Worm (Caenorhabditis elegans) whole organism, mixed stage, embryonic: ENCODE results near the gene Y55F3AM.11.

Experiments
- M03D4.4 ChIP-seq: sonication (generic microtip); optimal IDR thresholded peaks from 2 replicates; lab custom pipeline; 2017; ENCODE audit warnings: mild to moderate bottlenecking, missing genetic modification characterization, missing compliant biosample characterization
- blmp-1 ChIP-seq: fragments of 150-350 bp; optimal IDR thresholded peaks from 2 replicates; lab custom pipeline; 2014; ENCODE audit warnings: missing biosample characterization, missing genetic modification characterization
- ceh-39 ChIP-seq: fragments of 150-350 bp; optimal IDR thresholded peaks from 2 replicates; lab custom pipeline; 2014; ENCODE audit warnings: missing biosample characterization, missing genetic modification characterization
- ceh-43 ChIP-seq: fragments of 200-800 bp; sonication (Bioruptor generic); optimal IDR thresholded peaks from 2 replicates; lab custom pipeline; 2018; ENCODE audit warnings: mild to moderate bottlenecking, missing genetic modification characterization, moderate library complexity, missing compliant biosample characterization
- ces-1 ChIP-seq: fragments of 150-350 bp; optimal IDR thresholded peaks from 2 replicates; lab custom pipeline; 2014; ENCODE audit warnings: missing biosample characterization, missing genetic modification reagents, missing genetic modification characterization
- cnd-1 ChIP-seq: fragments of 200-800 bp; sonication (Bioruptor generic); optimal IDR thresholded peaks from 2 replicates; lab custom pipeline; 2018; ENCODE audit warnings: mild to moderate bottlenecking, missing genetic modification characterization, missing compliant biosample characterization
- drap-1 ChIP-seq: fragments of 200-800 bp; sonication (Bioruptor generic); optimal IDR thresholded peaks from 3 replicates; lab custom pipeline; 2018; ENCODE audit warnings: mild to moderate bottlenecking, missing genetic modification characterization, missing compliant biosample characterization
- elt-1 ChIP-seq: sonication (generic microtip); optimal IDR thresholded peaks from 2 replicates; lab custom pipeline; 2017; ENCODE audit warnings: missing genetic modification characterization, mild to moderate bottlenecking, missing compliant biosample characterization, antibody characterized with exemption, moderate library complexity, borderline replicate concordance; ENCODE audit not compliant: insufficient read depth
- elt-3 ChIP-seq: fragments of 150-350 bp; optimal IDR thresholded peaks from 2 replicates; lab custom pipeline; 2014; ENCODE audit warnings: missing biosample characterization, missing genetic modification characterization
- ham-2 ChIP-seq: fragments of 200-800 bp; sonication (Bioruptor generic); optimal IDR thresholded peaks from 2 replicates; lab custom pipeline; 2018; ENCODE audit warnings: mild to moderate bottlenecking, missing genetic modification characterization, missing compliant biosample characterization
- hlh-1 ChIP-seq: fragments of 150-350 bp; optimal IDR thresholded peaks from 2 replicates; lab custom pipeline; 2014; ENCODE audit warnings: missing biosample characterization, missing genetic modification reagents, missing genetic modification characterization
- lsy-2 ChIP-seq: fragments of 150-350 bp; optimal IDR thresholded peaks from 2 replicates; lab custom pipeline; 2014; ENCODE audit warnings: missing biosample characterization, missing genetic modification characterization
- mab-5 ChIP-seq: fragments of 150-350 bp; optimal IDR thresholded peaks from 2 replicates; lab custom pipeline; 2014; ENCODE audit warnings: missing biosample characterization, missing genetic modification characterization
- mep-1 ChIP-seq: fragments of 150-350 bp; optimal IDR thresholded peaks from 2 replicates; lab custom pipeline; 2017; ENCODE audit warnings: missing biosample characterization, missing genetic modification reagents, missing genetic modification characterization, inconsistent platforms
- mls-2 ChIP-seq: sonication (generic microtip); optimal IDR thresholded peaks from 2 replicates; lab custom pipeline; 2016; ENCODE audit warnings: mild to moderate bottlenecking, missing genetic modification characterization, moderate library complexity, missing compliant biosample characterization
- nhr-2 ChIP-seq: fragments of 150-350 bp; optimal IDR thresholded peaks from 2 replicates; lab custom pipeline; 2014; ENCODE audit warnings: missing biosample characterization, missing genetic modification characterization
- nhr-237 ChIP-seq: fragments of 150-350 bp; optimal IDR thresholded peaks from 2 replicates; lab custom pipeline; 2014; ENCODE audit warnings: missing biosample characterization, missing genetic modification characterization
- nhr-28 ChIP-seq: fragments of 150-350 bp; optimal IDR thresholded peaks from 2 replicates; lab custom pipeline; 2014; ENCODE audit warnings: missing biosample characterization, missing genetic modification characterization
- nhr-76 ChIP-seq: sonication (generic microtip); optimal IDR thresholded peaks from 2 replicates; lab custom pipeline; 2017; ENCODE audit warnings: missing biosample characterization, missing genetic modification characterization
- pha-4 ChIP-seq: fragments of 150-350 bp; optimal IDR thresholded peaks from 2 replicates; lab custom pipeline; 2018; ENCODE audit warnings: missing biosample characterization, missing genetic modification reagents, missing genetic modification characterization
- snpc-4 ChIP-seq: fragments of 150-350 bp; optimal IDR thresholded peaks from 2 replicates; lab custom pipeline; 2014; ENCODE audit warnings: missing biosample characterization, missing genetic modification characterization
- sptf-1 ChIP-seq: sonication (generic microtip); optimal IDR thresholded peaks from 2 replicates; lab custom pipeline; 2017; ENCODE audit warnings: mild to moderate bottlenecking, missing genetic modification characterization, moderate library complexity, missing compliant biosample characterization
- tbx-8 ChIP-seq: fragments of 200-800 bp; sonication (Bioruptor generic); optimal IDR thresholded peaks from 2 replicates; lab custom pipeline; 2018; ENCODE audit warnings: mild to moderate bottlenecking, missing genetic modification characterization, moderate library complexity, missing compliant biosample characterization
- unc-120 ChIP-seq: sonication (generic microtip); optimal IDR thresholded peaks from 2 replicates; lab custom pipeline; 2017; ENCODE audit warnings: missing genetic modification characterization, missing compliant biosample characterization; ENCODE audit not compliant: poor library complexity, severe bottlenecking
- unc-39 ChIP-seq: fragments of 150-350 bp; optimal IDR thresholded peaks from 2 replicates; lab custom pipeline; 2014; ENCODE audit warnings: missing biosample characterization, missing genetic modification characterization
- unc-62 ChIP-seq: fragments of 150-350 bp; optimal IDR thresholded peaks from 2 replicates; lab custom pipeline; 2014; ENCODE audit warnings: missing biosample characterization, missing genetic modification reagents, missing genetic modification characterization
- zip-8 ChIP-seq: fragments of 150-350 bp; optimal IDR thresholded peaks from 2 replicates; lab custom pipeline; 2014; ENCODE audit warnings: missing biosample characterization, missing genetic modification characterization

The Y55F3AM.11 gene

DNA sequence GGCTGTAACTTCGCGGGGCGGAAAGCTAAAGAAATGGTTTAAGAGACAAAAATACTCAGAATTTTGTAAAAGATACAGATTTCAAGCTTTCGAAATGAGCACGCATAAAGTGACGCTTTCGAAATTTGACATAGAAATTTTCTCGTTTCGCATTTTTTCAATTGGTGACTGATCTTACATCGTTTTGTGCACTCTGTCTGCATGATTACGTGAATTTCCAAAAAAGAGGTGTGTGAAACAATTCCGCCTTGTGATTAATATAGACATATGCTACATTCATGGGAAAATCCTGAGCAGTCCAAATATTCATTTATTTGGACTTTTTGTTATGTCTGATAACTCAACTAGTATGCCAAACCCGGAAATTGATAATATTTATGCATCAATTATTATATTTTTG, 1.5 kb upstream of the Y55F3AM.11 start, which contains the start of gene srx-12:
Gene srx-12, plus strand, starts transcription at position 301 of the 400 bp plus-strand sequence.
- TF ChIP-seq drap-1, result no peak
- TF ChIP-seq ham-2, result no peak
- TF ChIP-seq tbx-8 (GFP tag; lab: Kevin White, UChicago), result no peak
- TF ChIP-seq zip-8 (tag; lab: Kevin White, UChicago), result no peak
- TF ChIP-seq sptf-1 (tag; lab: Kevin White, UChicago), result no peak
- TF ChIP-seq ces-1 (GFP tag; lab: Kevin White, UChicago), result no peak
- TF ChIP-seq hlh-1 (tag; lab: Kevin White, UChicago), result no peak
- no peak for TF ChIP-seq nhr-76 (tag; lab: Kevin White, UChicago)
- no peak for TF ChIP-seq nhr-28 (tag; lab: Kevin White, UChicago)
- no peak for TF ChIP-seq unc-62
- TF ChIP-seq M03D4.4 (tag; lab: Kevin White, UChicago), result no peak
- no peak for TF ChIP-seq cnd-1
- no peak for TF ChIP-seq nhr-237 (tag; lab: Kevin White, UChicago)

DNA sequence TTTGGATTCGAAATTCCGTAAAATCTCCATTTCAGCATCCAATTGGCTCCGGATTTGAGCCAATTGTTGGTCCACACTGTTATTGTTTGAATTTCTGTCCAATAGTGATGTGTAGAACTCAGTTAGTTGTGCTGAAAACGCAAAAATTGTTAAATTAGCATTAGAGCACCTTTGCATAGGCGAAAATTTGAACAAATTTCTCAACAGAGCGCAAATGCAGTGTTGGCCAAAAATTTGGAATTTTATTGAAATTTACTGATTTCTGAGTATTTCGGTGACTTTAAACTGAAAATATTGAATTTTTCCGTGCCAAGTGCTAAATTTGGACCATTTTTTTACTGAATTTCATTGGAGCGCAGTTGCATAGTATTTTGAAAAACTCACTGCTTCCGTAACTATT, 3.6 kb downstream of the Y55F3AM.11 start:
- TF ChIP-seq tbx-8 (GFP tag; lab: Kevin White, UChicago) (no peak), mab-5 (tag; lab: Kevin White, UChicago) (no peak), ces-1 (GFP tag; lab: Kevin White, UChicago) (no peak), drap-1 (no peak), ham-2 (no peak), unc-39 (tag; lab: Kevin White, UChicago) (no peak), mep-1 (tag; lab: Kevin White, UChicago) (no peak)

DNA sequence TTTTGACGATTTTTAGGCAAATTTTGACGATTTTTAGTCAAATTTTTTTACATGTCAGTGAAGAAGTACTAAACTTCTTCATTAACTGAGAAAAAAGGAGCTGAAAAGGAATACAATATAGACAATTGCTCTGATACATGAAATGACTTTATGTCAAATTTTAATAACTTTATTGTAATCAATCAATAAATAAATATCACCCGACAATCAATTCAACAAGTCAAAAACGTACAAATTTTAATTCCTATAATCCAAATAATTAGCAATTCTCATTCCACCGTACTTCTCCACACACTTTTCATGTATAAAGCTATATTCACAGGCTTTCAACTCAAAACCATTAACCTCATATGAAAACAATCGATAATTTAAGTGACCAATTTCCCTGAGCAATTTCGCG, 5.7 kb downstream of the Y55F3AM.11 start:
- TF ChIP-seq mab-5 (tag; lab: Kevin White, UChicago) (no peak), elt-1 (no peak), M03D4.4 (tag; lab: Kevin White, UChicago) (no peak), sptf-1 (tag; lab: Kevin White, UChicago) (no peak), unc-39 (tag; lab: Kevin White, UChicago) (no peak)

DNA sequence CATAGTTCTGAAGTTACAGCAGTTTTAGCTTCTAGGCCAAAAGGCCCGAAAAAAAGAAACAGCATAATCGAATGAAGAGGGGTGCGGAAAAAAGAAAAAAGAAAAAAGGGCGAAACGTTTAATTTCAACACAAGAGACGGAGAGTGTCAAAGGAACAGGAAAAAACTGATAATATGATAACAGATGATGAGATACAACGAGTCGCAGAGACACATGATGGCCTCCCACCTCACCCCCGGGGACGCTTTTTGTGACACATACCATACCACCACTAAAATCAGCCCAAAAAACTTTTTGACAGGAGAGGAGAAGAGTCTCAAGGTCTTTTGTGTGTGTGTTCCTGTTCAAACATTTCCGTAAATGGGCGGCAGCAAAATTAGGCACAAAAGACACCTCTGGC, 9.1 kb downstream of the Y55F3AM.11 start:
- TF ChIP-seq mab-5 (tag; lab: Kevin White, UChicago), result no peak
- TF ChIP-seq ceh-43 (GFP tag; lab: Kevin White, UChicago), result no peak
- TF ChIP-seq elt-1, result no peak
- TF ChIP-seq unc-120 (tag; lab: Kevin White, UChicago), result no peak

DNA sequence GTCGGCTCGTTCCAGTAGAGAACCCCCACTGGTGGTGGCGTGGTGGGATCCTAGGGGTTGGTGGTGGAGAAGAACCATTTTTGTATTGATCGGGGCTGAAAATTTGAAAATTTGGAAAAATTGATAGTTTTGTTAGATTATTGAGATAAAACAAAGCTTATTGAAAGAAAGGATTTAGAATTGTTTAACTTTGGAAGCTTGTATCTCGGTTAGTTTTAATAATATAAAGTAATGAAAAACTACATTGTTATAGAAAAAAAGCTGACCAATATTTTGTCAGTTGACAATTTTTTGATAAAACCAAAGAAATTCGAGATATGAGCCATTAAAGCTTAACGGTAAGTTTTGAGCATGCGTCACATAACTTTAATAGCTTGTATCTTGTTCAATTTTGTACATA, 14.2 kb downstream of the Y55F3AM.11 start, which contains the start of gene abhd-14:
Gene abhd-14, minus strand, starts transcription at position 101 of the 400 bp plus-strand sequence.
- TF ChIP-seq nhr-237 (tag; lab: Kevin White, UChicago) (no peak), ceh-43 (GFP tag; lab: Kevin White, UChicago) (no peak)

DNA sequence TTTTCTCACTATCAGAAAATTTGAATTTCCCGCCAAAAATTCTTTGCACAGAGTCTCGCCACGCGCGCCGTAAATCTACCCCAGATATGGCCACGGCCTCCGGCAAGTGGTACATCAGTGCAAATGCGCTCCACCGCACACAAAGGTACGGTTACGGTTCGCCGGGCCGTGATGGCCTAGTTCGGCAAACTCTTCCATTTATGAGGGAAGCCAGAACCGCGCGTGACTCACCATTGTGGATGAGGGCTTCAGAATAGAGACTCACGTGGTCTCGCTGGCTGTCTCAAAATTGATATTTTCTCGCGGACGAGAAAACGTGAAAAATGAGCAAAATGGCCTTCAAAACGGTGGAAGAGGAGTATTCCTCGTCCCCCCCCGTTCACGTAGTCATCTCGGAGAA, 24.4 kb downstream of the Y55F3AM.11 start:
- TF ChIP-seq ceh-43 (GFP tag; lab: Kevin White, UChicago) (no peak), tbx-8 (GFP tag; lab: Kevin White, UChicago) (no peak), ceh-39 (no peak), ham-2 (no peak), elt-3 (tag; lab: Kevin White, UChicago) (no peak), hlh-1 (tag; lab: Kevin White, UChicago) (no peak), nhr-28 (tag; lab: Kevin White, UChicago) (no peak), unc-62 (no peak), unc-120 (tag; lab: Kevin White, UChicago) (no peak)

DNA sequence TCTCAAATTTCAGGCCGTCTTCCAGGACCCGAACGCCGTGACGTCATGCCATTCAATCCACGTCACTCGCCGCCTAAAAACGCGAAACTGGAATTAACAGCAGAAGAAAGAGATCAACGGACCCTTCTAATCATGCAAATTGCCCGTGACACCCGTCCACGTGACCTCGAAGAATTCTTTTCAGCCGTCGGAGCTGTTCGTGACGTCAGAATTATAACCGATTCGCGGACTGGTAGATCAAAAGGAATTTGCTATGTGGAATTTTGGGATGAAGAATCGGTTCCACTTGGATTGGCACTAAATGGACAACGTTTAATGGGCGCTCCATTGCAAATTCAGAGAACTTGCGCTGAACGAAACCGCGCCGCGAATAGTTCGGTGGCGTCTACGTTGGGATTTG, 28.8 kb downstream of the Y55F3AM.11 start:
- TF ChIP-seq nhr-2 (tag; lab: Kevin White, UChicago) (no peak), zip-8 (tag; lab: Kevin White, UChicago) (no peak), unc-39 (tag; lab: Kevin White, UChicago) (no peak), snpc-4 (tag; lab: Kevin White, UChicago) (no peak), lsy-2 (no peak), pha-4 (tag; lab: Kevin White, UChicago) (no peak), nhr-28 (tag; lab: Kevin White, UChicago) (no peak), blmp-1 (tag; lab: Kevin White, UChicago) (no peak), ceh-43 (GFP tag; lab: Kevin White, UChicago) (no peak), drap-1 (no peak), mls-2 (tag; lab: Kevin White, UChicago) (no peak), tbx-8 (GFP tag; lab: Kevin White, UChicago) (no peak), mab-5 (tag; lab: Kevin White, UChicago) (no peak), nhr-237 (tag; lab: Kevin White, UChicago) (no peak)
